Fruit fly (Drosophila melanogaster) whole organism, adult: Measurements from ENCODE around the gene Polr2J.

Experiments used
- CG11617 ChIP-seq: fragments of 200-800 bp; sonication (Bioruptor generic); optimal IDR thresholded peaks from 2 replicates; lab custom pipeline; 2017; ENCODE audit warnings: mild to moderate bottlenecking, missing biosample characterization, missing genetic modification reagents, missing genetic modification characterization
- CG12768 ChIP-seq: fragments of 200-800 bp; sonication (Bioruptor generic); optimal IDR thresholded peaks from 2 replicates; lab custom pipeline; 2017; ENCODE audit warnings: missing biosample characterization, missing genetic modification characterization, mild to moderate bottlenecking, moderate library complexity, missing genetic modification reagents
- CG14711 ChIP-seq: fragments of 200-800 bp; sonication (Bioruptor generic); optimal IDR thresholded peaks from 2 replicates; lab custom pipeline; 2018; ENCODE audit warnings: missing biosample characterization, mild to moderate bottlenecking, missing genetic modification characterization, moderate library complexity
- CG1620 ChIP-seq: fragments of 200-800 bp; sonication (Bioruptor generic); optimal IDR thresholded peaks from 2 replicates; lab custom pipeline; 2016; ENCODE audit warnings: missing biosample characterization, missing genetic modification characterization
- CG33017 ChIP-seq: fragments of 200-800 bp; sonication (Bioruptor generic); optimal IDR thresholded peaks from 2 replicates; lab custom pipeline; 2018; ENCODE audit warnings: missing biosample characterization, mild to moderate bottlenecking, missing genetic modification characterization, moderate library complexity
- CG5204 ChIP-seq: fragments of 200-800 bp; sonication (Bioruptor generic); optimal IDR thresholded peaks from 2 replicates; lab custom pipeline; 2016; ENCODE audit warnings: missing biosample characterization, missing genetic modification characterization
- CG7045 ChIP-seq: fragments of 200-800 bp; sonication (Bioruptor generic); optimal IDR thresholded peaks from 2 replicates; lab custom pipeline; 2017; ENCODE audit warnings: missing biosample characterization, mild to moderate bottlenecking, missing genetic modification characterization
- CG7101 ChIP-seq: fragments of 200-800 bp; sonication (Bioruptor generic); optimal IDR thresholded peaks from 2 replicates; lab custom pipeline; 2018; ENCODE audit warnings: missing biosample characterization, mild to moderate bottlenecking, missing genetic modification characterization, moderate library complexity
- Clk ChIP-seq: fragments of 200-800 bp; sonication (Bioruptor generic); optimal IDR thresholded peaks from 2 replicates; lab custom pipeline; 2017; ENCODE audit warnings: missing biosample characterization, missing genetic modification characterization
- Crg-1 ChIP-seq: fragments of 200-800 bp; sonication (Bioruptor generic); optimal IDR thresholded peaks from 2 replicates; lab custom pipeline; 2016; ENCODE audit warnings: missing biosample characterization, missing genetic modification characterization
- Hr96 ChIP-seq: fragments of 200-800 bp; sonication (Bioruptor generic); optimal IDR thresholded peaks from 2 replicates; lab custom pipeline; 2016; ENCODE audit warnings: missing biosample characterization, missing genetic modification characterization
- Mnt ChIP-seq: fragments of 200-800 bp; sonication (Bioruptor generic); optimal IDR thresholded peaks from 2 replicates; lab custom pipeline; 2016; ENCODE audit warnings: missing biosample characterization, mild to moderate bottlenecking, missing genetic modification characterization
- bab1 ChIP-seq: fragments of 200-800 bp; sonication (Bioruptor generic); optimal IDR thresholded peaks from 3 replicates; lab custom pipeline; 2019; ENCODE audit warnings: missing biosample characterization, mild to moderate bottlenecking, missing genetic modification characterization, moderate library complexity
- cic ChIP-seq: fragments of 200-800 bp; sonication (Bioruptor generic); optimal IDR thresholded peaks from 2 replicates; lab custom pipeline; 2017; ENCODE audit warnings: missing biosample characterization, mild to moderate bottlenecking, missing genetic modification characterization, moderate library complexity
- cnc ChIP-seq, 2 experiments: fragments of >200 bp; optimal IDR thresholded peaks; 2 replicates each; lab custom pipeline; 2017
- kay ChIP-seq: fragments of 200-800 bp; sonication (Bioruptor generic); peaks from one replicate; lab custom pipeline; 2016; ENCODE audit warnings: missing biosample characterization, missing genetic modification characterization, borderline replicate concordance
- ovo ChIP-seq: fragments of 200-800 bp; sonication (Bioruptor generic); optimal IDR thresholded peaks from 2 replicates; lab custom pipeline; 2016; ENCODE audit warnings: missing biosample characterization, missing genetic modification characterization
- pad ChIP-seq: fragments of 200-800 bp; sonication (Bioruptor generic); optimal IDR thresholded peaks from 3 replicates; lab custom pipeline; 2017; ENCODE audit warnings: missing biosample characterization, missing genetic modification characterization, mild to moderate bottlenecking, moderate library complexity, missing genetic modification reagents
- tj ChIP-seq: fragments of 200-800 bp; sonication (Bioruptor generic); optimal IDR thresholded peaks from 3 replicates; lab custom pipeline; 2017; ENCODE audit warnings: missing biosample characterization, mild to moderate bottlenecking, missing genetic modification characterization, moderate library complexity
- toe ChIP-seq: fragments of 200-800 bp; sonication (Bioruptor generic); optimal IDR thresholded peaks from 2 replicates; lab custom pipeline; 2016; ENCODE audit warnings: missing biosample characterization, missing genetic modification characterization

Polr2J gene

DNA sequence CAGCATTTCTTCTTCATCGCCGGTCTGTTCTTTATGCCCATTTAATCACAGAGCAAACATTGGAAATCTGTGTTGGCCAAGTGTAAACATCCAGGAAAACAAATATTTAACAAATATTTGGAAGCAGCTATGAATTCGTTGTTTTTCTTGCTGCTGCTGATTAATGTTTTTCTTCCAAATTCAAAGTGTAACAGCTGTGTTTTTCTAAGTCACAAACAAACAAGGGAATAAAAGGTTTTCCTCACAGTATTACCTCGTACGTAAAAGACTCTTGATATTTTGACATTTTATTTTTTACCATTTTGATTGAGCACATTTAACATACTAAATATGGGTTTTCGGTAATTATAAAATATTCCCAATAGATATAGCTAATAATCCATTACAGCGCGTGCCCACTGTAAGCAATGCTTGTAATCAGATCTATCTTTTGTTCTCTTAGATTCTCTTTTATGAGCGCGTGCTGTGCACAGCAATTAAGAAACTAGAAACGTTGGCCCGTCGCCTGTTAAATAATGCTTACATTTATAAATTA lies 31.4 kb downstream of the Polr2J start:
- TF ChIP-seq cic (GFP tag; lab: Kevin White, UChicago) (peak; percentile 44), Clk (GFP tag; lab: Kevin White, UChicago) (peak; percentile 51), CG12768 (GFP tag; lab: Kevin White, UChicago) (peak; percentile 67), CG7045 (GFP tag; lab: Kevin White, UChicago) (peak; percentile 92), tj (peak; percentile 92), Hr96 (GFP tag; lab: Kevin White, UChicago) (peak; percentile 74), ovo (no peak), toe (GFP tag; lab: Kevin White, UChicago) (peak; percentile 69), CG11617 (GFP tag; lab: Kevin White, UChicago) (peak; percentile 85), Mnt (peak; percentile 70), pad (peak; percentile 73), CG1620 (GFP tag; lab: Kevin White, UChicago) (peak; percentile 76), CG7101 (tag; lab: Kevin White, UChicago) (peak; percentile 93), kay (peak; percentile 77), CG14711 (tag; lab: Kevin White, UChicago) (peak; percentile 89), bab1 (GFP tag; lab: Kevin White, UChicago) (peak; percentile 95), CG5204 (GFP tag; lab: Kevin White, UChicago) (peak; percentile 82), cnc (optimal IDR thresholded peaks at IDR 0.05; lab: Kevin White, UChicago) (no peak), Crg-1 (GFP tag; lab: Kevin White, UChicago) (peak; percentile 74), CG33017 (tag; lab: Kevin White, UChicago) (peak; percentile 87)

DNA sequence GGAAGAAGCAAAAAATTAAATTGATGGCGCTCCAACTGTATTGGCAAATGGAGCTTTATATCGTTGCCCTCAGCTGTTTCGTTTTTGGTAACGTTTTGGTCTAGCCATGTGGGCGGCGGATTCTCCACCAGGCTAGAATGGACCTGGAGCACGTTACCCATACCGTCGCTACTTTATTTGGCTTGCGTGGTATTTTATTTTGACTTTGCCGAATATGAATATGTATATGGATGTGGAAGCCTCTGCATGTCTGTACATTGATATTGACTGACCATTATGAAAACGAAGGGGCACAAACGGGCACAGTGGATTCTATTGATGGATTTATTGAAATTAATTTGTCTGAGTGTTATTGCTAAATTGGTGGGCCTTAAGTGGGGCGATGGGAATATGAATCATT lies 32.4 kb downstream of the Polr2J start:
- TF ChIP-seq ovo: no peak
- TF ChIP-seq pad: no peak
- TF ChIP-seq CG33017 (tag; lab: Kevin White, UChicago): no peak
- no peak for TF ChIP-seq CG12768 (GFP tag; lab: Kevin White, UChicago)
- TF ChIP-seq bab1 (GFP tag; lab: Kevin White, UChicago): no peak
- TF ChIP-seq Crg-1 (GFP tag; lab: Kevin White, UChicago): no peak
- no peak for TF ChIP-seq CG14711 (tag; lab: Kevin White, UChicago)
- TF ChIP-seq CG1620 (GFP tag; lab: Kevin White, UChicago): no peak
- no peak for TF ChIP-seq CG5204 (GFP tag; lab: Kevin White, UChicago)
- TF ChIP-seq Mnt: no peak

DNA sequence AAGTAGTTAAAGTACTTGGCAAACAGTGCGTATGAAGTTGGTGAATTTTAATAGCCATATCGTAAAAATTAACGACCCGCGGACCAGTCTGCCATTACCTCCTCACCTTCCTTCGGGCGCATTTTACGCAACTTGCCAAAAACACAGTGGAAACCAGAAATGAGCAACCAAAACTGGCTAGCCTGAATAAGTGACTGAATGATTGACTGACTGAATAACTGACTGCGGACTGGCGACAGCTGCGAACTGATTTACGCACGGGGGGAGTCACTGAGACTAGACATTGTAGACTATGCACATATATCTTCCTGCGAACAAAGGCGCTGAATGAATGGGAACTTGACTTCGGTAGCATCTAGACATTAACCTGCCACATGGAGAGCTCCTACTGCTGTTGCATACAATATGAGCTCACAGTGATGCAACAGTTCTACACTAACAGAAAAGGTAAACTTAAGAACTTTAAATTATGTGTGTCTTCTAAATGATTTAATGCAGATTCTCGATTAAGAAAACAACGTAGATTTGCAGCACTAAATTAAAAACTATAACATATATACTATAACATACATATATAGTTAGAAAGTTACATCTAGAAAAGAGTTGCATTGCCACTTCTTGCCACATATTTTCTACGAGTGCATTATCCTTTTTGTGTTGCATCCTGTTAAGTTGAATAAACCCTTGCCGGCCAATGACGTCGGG lies 34.1 kb downstream of the Polr2J start:
- TF ChIP-seq CG11617 (GFP tag; lab: Kevin White, UChicago) (no peak), toe (GFP tag; lab: Kevin White, UChicago) (no peak), Clk (GFP tag; lab: Kevin White, UChicago) (no peak), cnc (optimal IDR thresholded peaks at IDR 0.05; lab: Kevin White, UChicago) (no peak), CG33017 (tag; lab: Kevin White, UChicago) (no peak), cic (GFP tag; lab: Kevin White, UChicago) (no peak), CG1620 (GFP tag; lab: Kevin White, UChicago) (no peak), Hr96 (GFP tag; lab: Kevin White, UChicago) (no peak), CG12768 (GFP tag; lab: Kevin White, UChicago) (no peak), kay (no peak), Crg-1 (GFP tag; lab: Kevin White, UChicago) (no peak), CG14711 (tag; lab: Kevin White, UChicago) (no peak), CG7101 (tag; lab: Kevin White, UChicago) (no peak), CG7045 (GFP tag; lab: Kevin White, UChicago) (no peak), ovo (no peak), CG5204 (GFP tag; lab: Kevin White, UChicago) (no peak), bab1 (GFP tag; lab: Kevin White, UChicago) (no peak), tj (no peak)

DNA sequence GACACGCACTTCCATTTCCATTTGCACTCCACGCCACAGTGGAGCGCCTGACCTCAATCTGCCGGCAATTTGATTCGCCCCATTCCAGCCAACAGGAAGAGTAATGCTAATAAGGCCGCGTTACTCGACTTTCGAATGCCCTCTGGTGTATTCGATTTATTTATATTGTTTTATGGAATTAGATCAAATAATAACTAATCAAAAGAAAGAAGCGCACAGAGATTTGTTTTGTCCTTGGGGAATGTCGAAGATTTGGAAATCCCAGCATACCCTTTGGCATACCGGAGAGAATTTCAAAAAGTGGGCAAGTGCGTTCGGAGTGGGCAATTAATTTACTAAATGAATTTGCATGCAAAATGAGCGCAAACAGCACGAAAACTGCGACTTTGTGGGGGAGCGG lies 35.4 kb downstream of the Polr2J start:
- TF ChIP-seq CG1620 (GFP tag; lab: Kevin White, UChicago) (no peak), Mnt (no peak)

DNA sequence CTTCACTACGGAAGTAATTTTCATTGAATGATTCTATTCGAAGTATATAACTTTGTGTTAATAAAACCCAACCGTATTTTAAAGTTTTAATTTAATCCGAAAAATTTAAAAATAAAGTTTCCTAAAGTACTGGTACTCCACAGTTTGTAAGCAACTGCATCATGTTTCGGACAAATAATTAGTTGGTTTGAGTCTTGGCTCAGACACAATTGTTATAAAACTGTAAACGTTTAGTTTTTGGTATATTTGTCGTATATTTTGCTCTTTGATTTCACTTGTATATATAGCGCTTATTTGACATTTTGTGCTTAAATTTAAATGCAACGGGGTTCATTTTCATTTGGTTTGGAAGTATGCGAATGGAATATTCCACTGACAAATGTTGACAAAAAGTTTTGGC lies 41.7 kb downstream of the Polr2J start:
- TF ChIP-seq cnc (optimal IDR thresholded peaks at IDR 0.05; lab: Kevin White, UChicago): no peak
- TF ChIP-seq CG7101 (tag; lab: Kevin White, UChicago): no peak
- TF ChIP-seq CG14711 (tag; lab: Kevin White, UChicago): no peak
- TF ChIP-seq kay: no peak
- no peak for TF ChIP-seq CG12768 (GFP tag; lab: Kevin White, UChicago)
- no peak for TF ChIP-seq tj
- TF ChIP-seq pad: no peak
- TF ChIP-seq Mnt: no peak
- no peak for TF ChIP-seq CG5204 (GFP tag; lab: Kevin White, UChicago)
- TF ChIP-seq CG1620 (GFP tag; lab: Kevin White, UChicago): no peak
- no peak for TF ChIP-seq Crg-1 (GFP tag; lab: Kevin White, UChicago)
- no peak for TF ChIP-seq bab1 (GFP tag; lab: Kevin White, UChicago)
- TF ChIP-seq toe (GFP tag; lab: Kevin White, UChicago): no peak
- TF ChIP-seq CG33017 (tag; lab: Kevin White, UChicago): no peak
- TF ChIP-seq ovo: no peak
- no peak for TF ChIP-seq Hr96 (GFP tag; lab: Kevin White, UChicago)
- TF ChIP-seq Clk (GFP tag; lab: Kevin White, UChicago): no peak
- no peak for TF ChIP-seq CG11617 (GFP tag; lab: Kevin White, UChicago)

DNA sequence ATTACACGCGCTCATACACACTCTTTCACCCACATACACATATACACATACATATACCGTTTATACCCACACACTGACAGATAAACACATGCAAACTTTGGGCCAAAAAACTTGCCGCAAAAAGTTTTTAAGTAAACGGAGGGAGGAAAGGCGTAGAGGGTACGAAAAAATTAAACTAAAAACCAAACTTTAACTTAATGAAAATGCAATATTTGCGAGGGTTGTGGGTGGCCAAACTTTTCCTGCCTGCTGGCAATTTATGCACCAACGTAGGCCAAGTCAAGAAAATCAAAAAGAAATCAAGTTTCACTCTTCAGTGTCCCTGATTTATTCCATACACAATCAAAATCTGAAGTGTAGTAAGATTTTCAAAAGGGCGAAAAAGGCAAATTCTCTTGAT lies 47.0 kb downstream of the Polr2J start, which contains the start of gene CG31804:
Gene CG31804 (plus strand): TSS at position 301 of the 400 bp plus-strand sequence.
- no peak for TF ChIP-seq Clk (GFP tag; lab: Kevin White, UChicago)
- TF ChIP-seq pad: no peak
- TF ChIP-seq CG7101 (tag; lab: Kevin White, UChicago): no peak
- no peak for TF ChIP-seq CG33017 (tag; lab: Kevin White, UChicago)
- no peak for TF ChIP-seq ovo
- no peak for TF ChIP-seq cic (GFP tag; lab: Kevin White, UChicago)
- no peak for TF ChIP-seq kay
- no peak for TF ChIP-seq bab1 (GFP tag; lab: Kevin White, UChicago)
- TF ChIP-seq CG5204 (GFP tag; lab: Kevin White, UChicago): no peak
- no peak for TF ChIP-seq CG7045 (GFP tag; lab: Kevin White, UChicago)
- no peak for TF ChIP-seq Crg-1 (GFP tag; lab: Kevin White, UChicago)
- TF ChIP-seq tj: no peak
- TF ChIP-seq cnc (optimal IDR thresholded peaks at IDR 0.05; lab: Kevin White, UChicago): no peak
- no peak for TF ChIP-seq Hr96 (GFP tag; lab: Kevin White, UChicago)
- no peak for TF ChIP-seq Mnt
- TF ChIP-seq CG14711 (tag; lab: Kevin White, UChicago): no peak
